Worm (Caenorhabditis elegans): ENCODE results near the gene Y43F8B.19.

- TF ChIP-seq aly-2 (tag; optimal IDR thresholded peaks at IDR 0.05): no peak
- TF ChIP-seq jun-1 (tag; optimal IDR thresholded peaks at IDR 0.05): no peak
- no peak for TF ChIP-seq ama-1 (optimal IDR thresholded peaks at IDR 0.05)
- no peak for TF ChIP-seq fos-1 (tag; optimal IDR thresholded peaks at IDR 0.05)
- TF ChIP-seq fkh-10 (GFP tag; optimal IDR thresholded peaks at IDR 0.05): no peak
- no peak for TF ChIP-seq sox-4 (tag; optimal IDR thresholded peaks at IDR 0.05)
- no peak for TF ChIP-seq elt-3 (tag; optimal IDR thresholded peaks at IDR 0.05)
These were observed 10.7 kb downstream of the Y43F8B.19 start for ce11 chrV:19501389-19501788.
